Worm (Caenorhabditis elegans): ENCODE results near the gene rpa-1.

Gene rpa-1

DNA sequence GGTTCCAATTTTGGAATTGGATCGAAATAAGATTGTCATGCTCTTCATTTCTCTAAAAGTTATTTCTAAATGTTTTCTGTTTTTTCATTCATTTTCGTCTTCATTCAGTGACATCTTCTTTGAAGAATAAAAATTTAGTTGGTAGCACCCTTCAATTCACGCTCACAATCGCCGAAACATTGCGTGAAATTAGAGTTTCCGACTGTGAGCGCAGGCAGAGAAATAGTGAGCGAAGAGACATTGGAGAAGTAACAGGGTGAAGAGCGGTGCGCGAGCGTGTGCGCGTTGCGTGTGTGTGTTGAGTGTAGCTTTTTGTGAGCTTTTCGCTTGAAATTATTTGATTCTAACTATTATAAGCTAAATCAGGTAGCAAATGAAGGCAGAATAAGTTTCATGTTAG, 5.0 kb downstream of the rpa-1 start:
- TF ChIP-seq flh-1 (GFP tag; optimal IDR thresholded peaks at IDR 0.05) (no peak), ztf-11 (tag; optimal IDR thresholded peaks at IDR 0.05) (no peak), lin-13 (tag; optimal IDR thresholded peaks at IDR 0.05) (peak; percentile 26), nhr-28 (tag; optimal IDR thresholded peaks at IDR 0.05) (no peak), cnd-1 (tag; optimal IDR thresholded peaks at IDR 0.05) (no peak), pha-4 (tag; optimal IDR thresholded peaks at IDR 0.05) (no peak), zip-8 (tag; optimal IDR thresholded peaks at IDR 0.05) (no peak), nhr-76 (tag; optimal IDR thresholded peaks at IDR 0.05) (no peak), sem-2 (GFP tag; optimal IDR thresholded peaks at IDR 0.05) (no peak), ces-1 (GFP tag; optimal IDR thresholded peaks at IDR 0.05) (peak; percentile 63), ceh-83 (GFP tag; optimal IDR thresholded peaks at IDR 0.05) (no peak), unc-62 (GFP tag; optimal IDR thresholded peaks at IDR 0.05) (no peak), snpc-4 (tag; optimal IDR thresholded peaks at IDR 0.05) (no peak), lsy-2 (tag; optimal IDR thresholded peaks at IDR 0.05) (no peak), M03D4.4 (tag; optimal IDR thresholded peaks at IDR 0.05) (no peak), tbx-8 (GFP tag; optimal IDR thresholded peaks at IDR 0.05) (no peak), ceh-39 (tag; optimal IDR thresholded peaks at IDR 0.05) (no peak), sptf-1 (tag; optimal IDR thresholded peaks at IDR 0.05) (no peak), drap-1 (GFP tag; optimal IDR thresholded peaks at IDR 0.05) (no peak), mep-1 (tag; optimal IDR thresholded peaks at IDR 0.05) (peak; percentile 41), mls-2 (tag; optimal IDR thresholded peaks at IDR 0.05) (peak; percentile 10), elt-3 (tag; optimal IDR thresholded peaks at IDR 0.05) (no peak), ceh-43 (GFP tag; optimal IDR thresholded peaks at IDR 0.05) (no peak), mab-5 (tag; optimal IDR thresholded peaks at IDR 0.05) (no peak), elt-1 (tag; optimal IDR thresholded peaks at IDR 0.05; ENCODE audit: borderline replicate concordance, insufficient read depth) (no peak), blmp-1 (tag; optimal IDR thresholded peaks at IDR 0.05) (no peak), unc-120 (tag; optimal IDR thresholded peaks at IDR 0.05; ENCODE audit: poor library complexity, severe bottlenecking) (no peak), nhr-2 (tag; optimal IDR thresholded peaks at IDR 0.05) (no peak), ham-2 (GFP tag; optimal IDR thresholded peaks at IDR 0.05) (peak; percentile 62)

DNA sequence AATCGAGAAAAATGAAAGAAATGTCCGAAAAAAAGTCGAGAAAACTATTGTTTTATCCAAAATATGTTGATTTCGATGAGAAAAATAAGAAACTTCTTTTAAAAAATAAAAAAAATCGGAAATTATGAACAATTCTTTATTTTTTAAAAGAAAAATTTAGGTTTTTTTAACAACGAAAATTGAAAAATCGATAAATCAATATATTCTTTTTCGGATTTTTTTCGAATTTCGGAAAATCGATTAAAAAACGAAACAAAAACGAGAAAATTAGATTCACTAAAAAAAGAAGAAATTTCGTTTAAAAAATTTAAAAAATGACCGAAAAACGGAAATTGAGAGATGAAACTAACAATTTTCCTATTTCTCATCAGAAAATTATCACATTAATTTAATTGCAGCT, 5.7 kb downstream of the rpa-1 start:
- no peak for TF ChIP-seq tbx-8 (GFP tag; optimal IDR thresholded peaks at IDR 0.05)
- TF ChIP-seq cnd-1 (tag; optimal IDR thresholded peaks at IDR 0.05): no peak
- no peak for TF ChIP-seq pha-4 (tag; optimal IDR thresholded peaks at IDR 0.05)
- no peak for TF ChIP-seq lin-13 (tag; optimal IDR thresholded peaks at IDR 0.05)
- no peak for TF ChIP-seq lin-32 (GFP tag; optimal IDR thresholded peaks at IDR 0.05)
- TF ChIP-seq flh-1 (GFP tag; optimal IDR thresholded peaks at IDR 0.05): no peak
- no peak for TF ChIP-seq drap-1 (GFP tag; optimal IDR thresholded peaks at IDR 0.05)
- TF ChIP-seq ham-2 (GFP tag; optimal IDR thresholded peaks at IDR 0.05): no peak
- no peak for TF ChIP-seq unc-120 (tag; optimal IDR thresholded peaks at IDR 0.05; ENCODE audit: poor library complexity, severe bottlenecking)

DNA sequence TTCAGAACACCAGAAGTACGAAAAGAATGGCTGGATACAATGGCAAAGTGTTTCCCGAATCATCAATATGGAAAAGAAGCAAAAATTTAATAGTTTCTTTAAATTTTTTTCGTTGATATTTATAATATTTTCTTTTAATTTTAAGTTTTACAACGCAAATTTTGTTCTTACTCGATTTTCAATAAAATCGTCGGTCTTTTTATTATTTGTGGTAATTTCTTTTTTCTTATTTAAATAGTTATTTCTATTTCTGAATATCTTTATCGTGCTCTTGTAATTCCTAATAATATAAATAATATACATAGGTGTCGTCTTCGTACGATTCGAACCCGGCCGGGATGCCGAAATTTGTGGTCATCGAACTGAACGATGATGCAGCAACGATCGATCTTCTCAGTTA, 7.3 kb downstream of the rpa-1 start, which contains the start of gene lir-1:
Gene lir-1, plus strand, starts transcription at position 301 of the 400 bp plus-strand sequence.
- TF ChIP-seq bed-3 (GFP tag; optimal IDR thresholded peaks at IDR 0.05): no peak
- TF ChIP-seq drap-1 (GFP tag; optimal IDR thresholded peaks at IDR 0.05): no peak
- no peak for TF ChIP-seq cnd-1 (tag; optimal IDR thresholded peaks at IDR 0.05)
- TF ChIP-seq lin-32 (GFP tag; optimal IDR thresholded peaks at IDR 0.05): no peak
- no peak for TF ChIP-seq ceh-83 (GFP tag; optimal IDR thresholded peaks at IDR 0.05)
- no peak for TF ChIP-seq unc-39 (tag; optimal IDR thresholded peaks at IDR 0.05)
- no peak for TF ChIP-seq M03D4.4 (tag; optimal IDR thresholded peaks at IDR 0.05)
- no peak for TF ChIP-seq blmp-1 (tag; optimal IDR thresholded peaks at IDR 0.05)
- TF ChIP-seq sptf-1 (tag; optimal IDR thresholded peaks at IDR 0.05): no peak
- no peak for TF ChIP-seq unc-62 (GFP tag; optimal IDR thresholded peaks at IDR 0.05)
- no peak for TF ChIP-seq zip-8 (tag; optimal IDR thresholded peaks at IDR 0.05)
- TF ChIP-seq nhr-237 (tag; optimal IDR thresholded peaks at IDR 0.05): no peak
- no peak for TF ChIP-seq lin-13 (tag; optimal IDR thresholded peaks at IDR 0.05)
- TF ChIP-seq nhr-28 (tag; optimal IDR thresholded peaks at IDR 0.05): no peak
- TF ChIP-seq unc-120 (tag; optimal IDR thresholded peaks at IDR 0.05; ENCODE audit: poor library complexity, severe bottlenecking): no peak
- no peak for TF ChIP-seq mab-5 (tag; optimal IDR thresholded peaks at IDR 0.05)
- TF ChIP-seq nhr-12 (tag; optimal IDR thresholded peaks at IDR 0.05): no peak
- TF ChIP-seq elt-3 (tag; optimal IDR thresholded peaks at IDR 0.05): no peak
- TF ChIP-seq mep-1 (tag; optimal IDR thresholded peaks at IDR 0.05): no peak
- no peak for TF ChIP-seq tbx-8 (GFP tag; optimal IDR thresholded peaks at IDR 0.05)

DNA sequence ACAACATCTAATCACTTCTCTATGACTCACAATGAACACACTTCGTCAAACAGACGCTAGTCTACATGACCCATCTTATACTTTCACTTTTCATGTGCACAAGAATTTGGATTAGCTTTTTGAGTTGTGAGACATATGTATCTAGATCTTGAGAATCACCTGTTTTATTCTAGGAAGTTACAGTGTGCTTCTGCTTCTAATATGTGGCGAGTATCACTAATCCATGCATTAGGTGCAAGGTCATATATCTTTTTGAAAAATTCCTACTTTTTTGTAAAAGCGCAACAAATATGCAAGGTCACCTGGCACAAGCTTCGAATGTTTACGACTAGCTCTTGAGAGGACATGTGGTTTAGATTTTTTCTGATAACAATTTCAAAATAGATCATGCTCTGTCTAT, 11.4 kb downstream of the rpa-1 start:
- TF ChIP-seq sem-2 (GFP tag; optimal IDR thresholded peaks at IDR 0.05): no peak
- TF ChIP-seq cnd-1 (tag; optimal IDR thresholded peaks at IDR 0.05): no peak

Measured in whole organism, mixed stage, embryonic.